Worm (Caenorhabditis elegans) whole organism, young adult: Measurements from ENCODE around the gene srv-17.

Experiments used
- B0261.1 ChIP-seq: sonication (generic microtip); optimal IDR thresholded peaks from 2 replicates; lab custom pipeline; 2016; ENCODE audit warnings: mild to moderate bottlenecking, missing genetic modification characterization, moderate library complexity, missing compliant biosample characterization
- C17E4.6 ChIP-seq: fragments of 200-800 bp; sonication (Bioruptor generic); IDR thresholded peaks from 2 replicates; pipeline ENCODE4 v1.3.6; 2022; ENCODE audit warnings: missing genetic modification reagents, missing genetic modification characterization, missing compliant biosample characterization
- F22D6.2 ChIP-seq: sonication (generic microtip); optimal IDR thresholded peaks from 2 replicates; lab custom pipeline; 2016; ENCODE audit warnings: mild to moderate bottlenecking, missing genetic modification characterization, missing compliant biosample characterization
- F33H1.4 ChIP-seq: fragments of 200-800 bp; sonication (Bioruptor generic); IDR thresholded peaks from 2 replicates; pipeline ENCODE4 v1.3.6; 2022; ENCODE audit warnings: missing genetic modification reagents, missing genetic modification characterization, missing compliant biosample characterization
- F52B5.7 ChIP-seq: sonication (generic microtip); optimal IDR thresholded peaks from 2 replicates; lab custom pipeline; 2016; ENCODE audit warnings: mild to moderate bottlenecking, missing genetic modification characterization, missing compliant biosample characterization
- F55B11.4 ChIP-seq: sonication (generic microtip); optimal IDR thresholded peaks from 2 replicates; lab custom pipeline; 2016; ENCODE audit warnings: missing compliant biosample characterization, missing genetic modification characterization, borderline replicate concordance; ENCODE audit not compliant: insufficient read depth
- T26A5.8 ChIP-seq: sonication (generic microtip); optimal IDR thresholded peaks from 2 replicates; lab custom pipeline; 2016; ENCODE audit warnings: missing genetic modification characterization, missing compliant biosample characterization
- Y53F4B.3 ChIP-seq: fragments of 200-800 bp; sonication (Bioruptor generic); IDR thresholded peaks from 2 replicates; pipeline ENCODE4 v1.3.6; 2022; ENCODE audit warnings: missing genetic modification reagents, missing genetic modification characterization, missing compliant biosample characterization
- Y53G8AR.9 ChIP-seq: fragments of 200-800 bp; sonication (Bioruptor generic); conservative IDR thresholded peaks from 2 replicates; pipeline ENCODE4 v1.3.6; 2022; ENCODE audit warnings: missing genetic modification reagents, missing genetic modification characterization, missing compliant biosample characterization
- attf-6 ChIP-seq: fragments of 200-800 bp; sonication (Bioruptor generic); IDR thresholded peaks from 2 replicates; pipeline ENCODE4 v1.3.6; 2022; ENCODE audit warnings: missing genetic modification reagents, missing genetic modification characterization, missing compliant biosample characterization
- ceh-27 ChIP-seq: fragments of 200-800 bp; sonication (Bioruptor generic); optimal IDR thresholded peaks from 2 replicates; lab custom pipeline; 2018; ENCODE audit warnings: mild to moderate bottlenecking, missing genetic modification characterization, moderate library complexity, missing compliant biosample characterization
- ceh-79 ChIP-seq: sonication (generic microtip); optimal IDR thresholded peaks from 2 replicates; lab custom pipeline; 2017; ENCODE audit warnings: mild to moderate bottlenecking, missing genetic modification characterization, missing compliant biosample characterization
- ceh-91 ChIP-seq: fragments of 200-800 bp; sonication (Bioruptor generic); IDR thresholded peaks from 2 replicates; pipeline ENCODE4 v1.3.6; 2022; ENCODE audit warnings: missing genetic modification reagents, missing genetic modification characterization, missing compliant biosample characterization
- chd-7 ChIP-seq: sonication (generic microtip); optimal IDR thresholded peaks from 2 replicates; lab custom pipeline; 2016; ENCODE audit warnings: mild to moderate bottlenecking, missing genetic modification characterization, moderate library complexity, missing compliant biosample characterization
- die-1 ChIP-seq: sonication (generic microtip); optimal IDR thresholded peaks from 2 replicates; lab custom pipeline; 2016; ENCODE audit warnings: missing genotype, mild to moderate bottlenecking, missing genetic modification characterization, missing compliant biosample characterization
- egl-18 ChIP-seq: fragments of 200-800 bp; sonication (Bioruptor generic); IDR thresholded peaks from 2 replicates; pipeline ENCODE4 v1.3.6; 2022; ENCODE audit warnings: missing genetic modification reagents, missing genetic modification characterization, missing compliant biosample characterization
- egl-44 ChIP-seq: fragments of 200-800 bp; sonication (Bioruptor generic); IDR thresholded peaks from 2 replicates; pipeline ENCODE4 v1.3.6; 2022; ENCODE audit warnings: missing genetic modification reagents, missing genetic modification characterization, missing compliant biosample characterization
- fkh-3 ChIP-seq: sonication (generic microtip); optimal IDR thresholded peaks from 2 replicates; lab custom pipeline; 2016; ENCODE audit warnings: mild to moderate bottlenecking, missing genetic modification characterization, missing compliant biosample characterization
- hlh-12 ChIP-seq: sonication (generic microtip); optimal IDR thresholded peaks from 2 replicates; lab custom pipeline; 2016; ENCODE audit warnings: missing genetic modification characterization, missing compliant biosample characterization
- hmg-20 ChIP-seq: fragments of 200-800 bp; sonication (Bioruptor generic); IDR thresholded peaks from 2 replicates; pipeline ENCODE4 v1.3.6; 2022; ENCODE audit warnings: missing genetic modification reagents, missing genetic modification characterization, missing compliant biosample characterization
- hrde-1 ChIP-seq: sonication (generic microtip); optimal IDR thresholded peaks from 2 replicates; lab custom pipeline; 2016; ENCODE audit warnings: missing genetic modification characterization, mild to moderate bottlenecking, missing compliant biosample characterization, moderate library complexity, missing genotype, missing genetic modification reagents, borderline replicate concordance
- hsf-1 ChIP-seq: fragments of 200-800 bp; sonication (Bioruptor generic); IDR thresholded peaks from 2 replicates; pipeline ENCODE4 v1.3.6; 2022; ENCODE audit warnings: missing genetic modification reagents, missing genetic modification characterization, missing compliant biosample characterization
- lin-35 ChIP-seq, 3 experiments: fragments of 150-350 bp in 2 of 3; sonication (generic microtip) in 1 of 3; optimal IDR thresholded peaks; 2 replicates each; lab custom pipeline; 2014 to 2018; ENCODE audit warnings: missing biosample characterization in 3 of 3, missing genetic modification characterization in 3 of 3, missing genetic modification reagents in 3 of 3
- lin-54 ChIP-seq: fragments of 200-800 bp; sonication (Bioruptor generic); optimal IDR thresholded peaks from 2 replicates; lab custom pipeline; 2018; ENCODE audit warnings: mild to moderate bottlenecking, missing genetic modification characterization, missing compliant biosample characterization
- madf-6 ChIP-seq: fragments of 200-800 bp; sonication (Bioruptor generic); IDR thresholded peaks from 2 replicates; pipeline ENCODE4 v1.3.6; 2022; ENCODE audit warnings: missing genetic modification reagents, missing genetic modification characterization, missing compliant biosample characterization
- mcd-1 ChIP-seq: fragments of 200-800 bp; sonication (Bioruptor generic); IDR thresholded peaks from 2 replicates; pipeline ENCODE4 v1.3.6; 2022; ENCODE audit warnings: missing genetic modification reagents, missing genetic modification characterization, missing compliant biosample characterization
- mxl-1 ChIP-seq: sonication (generic microtip); optimal IDR thresholded peaks from 2 replicates; lab custom pipeline; 2016; ENCODE audit warnings: missing genetic modification characterization, missing compliant biosample characterization
- nfya-2 ChIP-seq: fragments of 200-800 bp; sonication (Bioruptor generic); IDR thresholded peaks from 2 replicates; pipeline ENCODE4 v1.3.6; 2022; ENCODE audit warnings: missing genetic modification reagents, missing genetic modification characterization, missing compliant biosample characterization
- nhr-27 ChIP-seq: fragments of 200-800 bp; sonication (Bioruptor generic); optimal IDR thresholded peaks from 2 replicates; lab custom pipeline; 2018; ENCODE audit warnings: mild to moderate bottlenecking, missing genetic modification characterization, moderate library complexity, missing compliant biosample characterization
- nhr-80 ChIP-seq: sonication (generic microtip); optimal IDR thresholded peaks from 2 replicates; lab custom pipeline; 2016; ENCODE audit warnings: missing genetic modification characterization, missing compliant biosample characterization
- nhr-90 ChIP-seq: sonication (generic microtip); optimal IDR thresholded peaks from 2 replicates; lab custom pipeline; 2016; ENCODE audit warnings: missing genotype, mild to moderate bottlenecking, missing genetic modification characterization, missing compliant biosample characterization
- pbrm-1 ChIP-seq: fragments of 200-800 bp; sonication (Bioruptor generic); IDR thresholded peaks from 2 replicates; pipeline ENCODE4 v1.3.6; 2022; ENCODE audit warnings: missing genetic modification reagents, missing genetic modification characterization, missing compliant biosample characterization
- pha-4 ChIP-seq: fragments of 150-350 bp; sonication (generic microtip); optimal IDR thresholded peaks from 2 replicates; lab custom pipeline; 2014; ENCODE audit warnings: missing biosample characterization, missing genetic modification reagents, missing genetic modification characterization
- rec-8 ChIP-seq, 2 experiments: sonication (generic microtip); optimal IDR thresholded peaks; 2 replicates each; lab custom pipeline; 2016; ENCODE audit warnings: mild to moderate bottlenecking in 2 of 2, missing genetic modification characterization in 2 of 2, missing genetic modification reagents in 2 of 2, missing genotype in 2 of 2, missing biosample characterization in 1 of 2, missing compliant biosample characterization in 1 of 2, moderate library complexity in 1 of 2
- snpc-3.4 ChIP-seq: sonication (generic microtip); optimal IDR thresholded peaks from 2 replicates; lab custom pipeline; 2017; ENCODE audit warnings: missing genetic modification characterization, mild to moderate bottlenecking, missing compliant biosample characterization, antibody characterized with exemption, moderate library complexity, missing genotype, missing genetic modification reagents
- tbp1 ChIP-seq: fragments of 200-800 bp; sonication (Bioruptor generic); optimal IDR thresholded peaks from 2 replicates; lab custom pipeline; 2018; ENCODE audit warnings: mild to moderate bottlenecking, missing genetic modification characterization, missing compliant biosample characterization
- unc-62 ChIP-seq: fragments of 150-350 bp; optimal IDR thresholded peaks from 2 replicates; lab custom pipeline; 2014; ENCODE audit warnings: missing biosample characterization, missing genetic modification reagents, missing genetic modification characterization
- ztf-22 ChIP-seq: fragments of 200-800 bp; sonication (Bioruptor generic); optimal IDR thresholded peaks from 2 replicates; lab custom pipeline; 2018; ENCODE audit warnings: mild to moderate bottlenecking, missing genetic modification characterization, moderate library complexity, missing compliant biosample characterization
- ztf-25 ChIP-seq: fragments of 200-800 bp; sonication (Bioruptor generic); IDR thresholded peaks from 2 replicates; pipeline ENCODE4 v1.3.6; 2022; ENCODE audit warnings: missing genetic modification reagents, missing genetic modification characterization, missing compliant biosample characterization
- ztf-28 ChIP-seq: fragments of 200-800 bp; sonication (Bioruptor generic); IDR thresholded peaks from 2 replicates; pipeline ENCODE4 v1.3.6; 2022; ENCODE audit warnings: missing genetic modification reagents, missing genetic modification characterization, missing compliant biosample characterization
- ztf-3 ChIP-seq: fragments of 200-800 bp; sonication (Bioruptor generic); optimal IDR thresholded peaks from 2 replicates; lab custom pipeline; 2018; ENCODE audit warnings: mild to moderate bottlenecking, missing genetic modification characterization, missing compliant biosample characterization

srv-17 gene

ce11 chrIV:5870072-5870471 is at the start of gene srv-17:
Gene srv-17 (minus strand): TSS chrIV:5870172.
- TF ChIP-seq ceh-91: no peak
- TF ChIP-seq die-1 (tag; lab: Kevin White, UChicago): no peak
- TF ChIP-seq egl-18 (GFP tag; lab: Robert Waterston, UW): no peak
- TF ChIP-seq ztf-25: no peak
- TF ChIP-seq nhr-27: no peak
- TF ChIP-seq egl-44: no peak
- no peak for TF ChIP-seq F52B5.7 (tag; lab: Kevin White, UChicago)
- no peak for TF ChIP-seq pha-4 (tag; lab: Kevin White, UChicago)
- no peak for TF ChIP-seq fkh-3
- no peak for TF ChIP-seq C17E4.6 (GFP tag; lab: Robert Waterston, UW)
- no peak for TF ChIP-seq rec-8 (tag; optimal IDR thresholded peaks at IDR 0.05; lab: Kevin White, UChicago)
- no peak for TF ChIP-seq nhr-90
- no peak for TF ChIP-seq F22D6.2
- no peak for TF ChIP-seq hsf-1
- TF ChIP-seq pbrm-1 (GFP tag; lab: Robert Waterston, UW): no peak
- TF ChIP-seq hrde-1 (tag; lab: Kevin White, UChicago): no peak
- TF ChIP-seq ztf-22: no peak
- no peak for TF ChIP-seq F55B11.4 (tag; lab: Kevin White, UChicago)
- no peak for TF ChIP-seq madf-6 (GFP tag; lab: Robert Waterston, UW)
- no peak for TF ChIP-seq T26A5.8 (tag; lab: Kevin White, UChicago)
- TF ChIP-seq, all 124 proteins: peak for 0

ce11 chrIV:5917026-5917425 is 47.1 kb upstream of the srv-17 start, which contains the start of gene dhhc-13:
Gene dhhc-13 (plus strand): TSS chrIV:5917326.
- TF ChIP-seq ztf-3: no peak
- TF ChIP-seq hrde-1 (tag; lab: Kevin White, UChicago): no peak

DNA sequence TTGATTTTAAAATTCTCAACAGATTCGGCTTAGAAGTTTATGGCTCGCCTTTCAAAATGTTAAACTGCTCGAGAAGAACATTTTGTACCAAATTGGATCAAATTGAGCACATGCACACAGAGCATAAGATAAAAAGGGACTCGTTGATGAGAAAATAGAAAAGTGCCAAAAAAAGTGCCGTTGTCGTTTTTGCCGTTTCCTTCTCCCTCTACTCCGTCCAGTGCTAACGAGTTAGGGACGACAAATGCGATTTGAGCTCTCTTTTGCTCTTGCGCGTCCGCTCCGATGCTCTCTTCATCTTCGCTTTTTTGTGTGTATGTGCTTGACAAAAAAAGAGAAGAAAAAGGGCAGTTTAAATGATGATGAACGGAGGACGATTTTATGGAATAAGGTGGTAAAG is 45.2 kb upstream of the srv-17 start:
- no peak for TF ChIP-seq ceh-27 (GFP tag; lab: Kevin White, UChicago)
- TF ChIP-seq F33H1.4: no peak
- no peak for TF ChIP-seq ceh-79 (tag; lab: Kevin White, UChicago)
- no peak for TF ChIP-seq attf-6 (GFP tag; lab: Robert Waterston, UW)
- no peak for TF ChIP-seq hlh-12 (tag; lab: Kevin White, UChicago)
- no peak for TF ChIP-seq pha-4 (tag; lab: Kevin White, UChicago)
- no peak for TF ChIP-seq chd-7 (tag; lab: Kevin White, UChicago)
- no peak for TF ChIP-seq nfya-2 (GFP tag; lab: Robert Waterston, UW)
- TF ChIP-seq nhr-80 (tag; lab: Kevin White, UChicago): no peak
- TF ChIP-seq Y53G8AR.9 (GFP tag; lab: Robert Waterston, UW): no peak
- no peak for TF ChIP-seq ztf-28 (GFP tag; lab: Robert Waterston, UW)
- TF ChIP-seq lin-54 (GFP tag; lab: Kevin White, UChicago): no peak
- TF ChIP-seq B0261.1: no peak

DNA sequence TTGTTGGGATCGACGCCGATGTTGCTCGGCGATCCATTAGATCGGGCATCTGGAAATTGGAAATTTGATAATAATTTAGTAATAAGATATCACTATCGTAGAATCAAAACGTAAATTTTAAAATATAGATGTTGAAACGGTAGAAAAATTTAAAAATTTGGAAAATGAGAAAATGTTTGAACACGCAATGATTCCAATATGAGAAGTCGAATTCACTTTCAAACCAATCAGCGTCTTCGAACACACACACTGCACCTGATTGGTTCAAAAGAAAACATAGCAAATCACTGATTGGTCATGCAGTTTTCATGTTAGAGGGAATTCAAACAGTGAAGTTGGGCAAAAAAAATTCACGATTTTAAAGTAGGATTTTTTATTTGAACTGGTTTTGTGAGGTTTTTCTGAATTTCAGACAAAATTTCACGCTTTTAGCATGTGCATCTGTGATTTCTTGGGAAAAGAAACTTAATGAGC is 33.4 kb upstream of the srv-17 start, which contains the start of gene H04M03.12:
Gene H04M03.12, minus strand, starts transcription at position 51 of the 474 bp plus-strand sequence.
- TF ChIP-seq tbp1 (GFP tag; lab: Kevin White, UChicago) (no peak), snpc-3.4 (tag; lab: Kevin White, UChicago) (no peak), Y53F4B.3 (no peak), madf-6 (GFP tag; lab: Robert Waterston, UW) (no peak), unc-62 (GFP tag; lab: Kevin White, UChicago) (no peak), mcd-1 (GFP tag; lab: Robert Waterston, UW) (no peak), hmg-20 (GFP tag; lab: Robert Waterston, UW) (no peak), lin-35 (GFP tag; optimal IDR thresholded peaks at IDR 0.05; lab: Kevin White, UChicago) (no peak), mxl-1 (tag; lab: Kevin White, UChicago) (no peak)
